Fruit fly (Drosophila melanogaster): ENCODE data around the gene CG7251.
A peak's percentile ranks its signal among the peaks of the same experiment; 100 is the strongest.

The CG7251 gene

dm6 chr2L:5554818-5555217 is 33.4 kb downstream of the CG7251 start, which contains the start of gene GluRIIA (continued):
- TF ChIP-seq Six4 (GFP tag; optimal IDR thresholded peaks at IDR 0.05) (no peak), CG15073 (GFP tag; optimal IDR thresholded peaks at IDR 0.05) (no peak)

dm6 chr2L:5553750-5554149 is 34.5 kb downstream of the CG7251 start, which contains the start of the genes CG14013 and CG14017:
Gene CG14013, minus strand, starts transcription at chr2L:5553850.
Gene CG14017, plus strand, starts transcription at chr2L:5553897.
- no peak for TF ChIP-seq HLH4C (GFP tag; IDR thresholded peaks at IDR 0.05; ENCODE audit: partially characterized antibody)
- TF ChIP-seq Sry-δ (GFP tag; optimal IDR thresholded peaks at IDR 0.05): no peak
- no peak for TF ChIP-seq chif (GFP tag; optimal IDR thresholded peaks at IDR 0.05)
- no peak for TF ChIP-seq CG7745 (tag; optimal IDR thresholded peaks at IDR 0.05)
- TF ChIP-seq Taf1 (GFP tag; IDR thresholded peaks at IDR 0.05): no peak

- TF ChIP-seq sisA (GFP tag; IDR thresholded peaks at IDR 0.05): no peak
- no peak for TF ChIP-seq CG11723 (GFP tag; optimal IDR thresholded peaks at IDR 0.05)
- no peak for TF ChIP-seq nmo (GFP tag; optimal IDR thresholded peaks at IDR 0.05)
- TF ChIP-seq pnt (GFP tag; optimal IDR thresholded peaks at IDR 0.05): no peak
- TF ChIP-seq CG12744 (GFP tag; optimal IDR thresholded peaks at IDR 0.05): no peak
- no peak for TF ChIP-seq Usf (GFP tag; optimal IDR thresholded peaks at IDR 0.05)
- no peak for TF ChIP-seq fd64A (GFP tag; optimal IDR thresholded peaks at IDR 0.05)
- no peak for TF ChIP-seq HLH4C (GFP tag; IDR thresholded peaks at IDR 0.05; ENCODE audit: partially characterized antibody)
- no peak for TF ChIP-seq CTCF (GFP tag; optimal IDR thresholded peaks at IDR 0.05)
- TF ChIP-seq Myb (GFP tag; optimal IDR thresholded peaks at IDR 0.05): no peak
- no peak for TF ChIP-seq CG30403 (GFP tag; optimal IDR thresholded peaks at IDR 0.05)
- no peak for TF ChIP-seq CG6854 (GFP tag; optimal IDR thresholded peaks at IDR 0.05)
- TF ChIP-seq sqz (GFP tag; optimal IDR thresholded peaks at IDR 0.05): no peak
Observed at dm6 chr2L:5551538-5551937, 36.7 kb downstream of the CG7251 start, which contains the start of gene CG18269. Gene CG18269, plus strand, starts transcription at chr2L:5551838.

- TF ChIP-seq CG18011 (GFP tag; optimal IDR thresholded peaks at IDR 0.05) (no peak), Elba2 (GFP tag; optimal IDR thresholded peaks at IDR 0.05) (peak; percentile 83), CG15479 (GFP tag; optimal IDR thresholded peaks at IDR 0.05) (peak; percentile 34), usp (GFP tag; optimal IDR thresholded peaks at IDR 0.05) (no peak)
Observed at dm6 chr2L:5550735-5551134, 37.5 kb downstream of the CG7251 start, which contains the start of gene CG14014. Gene CG14014, minus strand, starts transcription at chr2L:5550835.

dm6 chr2L:5547288-5547777 is 40.9 kb downstream of the CG7251 start:
- TF ChIP-seq CG10267 (tag; optimal IDR thresholded peaks at IDR 0.05) (no peak), h (optimal IDR thresholded peaks at IDR 0.05) (no peak), CG4404 (GFP tag; IDR thresholded peaks at IDR 0.05) (no peak), D (optimal IDR thresholded peaks at IDR 0.05) (no peak), D (GFP tag; optimal IDR thresholded peaks at IDR 0.05) (no peak), cato (GFP tag; optimal IDR thresholded peaks at IDR 0.05; ENCODE audit: borderline replicate concordance) (no peak), ems (GFP tag; optimal IDR thresholded peaks at IDR 0.05) (no peak), shn (GFP tag; optimal IDR thresholded peaks at IDR 0.05) (no peak), nau (GFP tag; optimal IDR thresholded peaks at IDR 0.05) (no peak), Stat92E (GFP tag; optimal IDR thresholded peaks at IDR 0.05) (no peak), sr (GFP tag; IDR thresholded peaks at IDR 0.05) (no peak), CG1603 (tag; optimal IDR thresholded peaks at IDR 0.05) (no peak), gcm (GFP tag; optimal IDR thresholded peaks at IDR 0.05) (no peak), Sox102F (GFP tag; optimal IDR thresholded peaks at IDR 0.05) (no peak), Nf-YA (GFP tag; IDR thresholded peaks at IDR 0.05) (no peak), dm (GFP tag; optimal IDR thresholded peaks at IDR 0.05) (no peak), CG1233 (GFP tag; optimal IDR thresholded peaks at IDR 0.05) (peak; percentile 12), tin (GFP tag; optimal IDR thresholded peaks at IDR 0.05) (no peak), cg (GFP tag; optimal IDR thresholded peaks at IDR 0.05) (no peak), CG6254 (GFP tag; optimal IDR thresholded peaks at IDR 0.05) (no peak), Xrp1 (GFP tag; IDR thresholded peaks at IDR 0.05) (no peak), CG9727 (GFP tag; optimal IDR thresholded peaks at IDR 0.05) (peak; percentile 10), nerfin-1 (tag; optimal IDR thresholded peaks at IDR 0.05) (peak; percentile 33)
